Fruit fly (Drosophila melanogaster): Measurements from ENCODE around the gene He.
A peak's percentile ranks its signal among the peaks of the same experiment; 100 is the strongest.

He gene

DNA sequence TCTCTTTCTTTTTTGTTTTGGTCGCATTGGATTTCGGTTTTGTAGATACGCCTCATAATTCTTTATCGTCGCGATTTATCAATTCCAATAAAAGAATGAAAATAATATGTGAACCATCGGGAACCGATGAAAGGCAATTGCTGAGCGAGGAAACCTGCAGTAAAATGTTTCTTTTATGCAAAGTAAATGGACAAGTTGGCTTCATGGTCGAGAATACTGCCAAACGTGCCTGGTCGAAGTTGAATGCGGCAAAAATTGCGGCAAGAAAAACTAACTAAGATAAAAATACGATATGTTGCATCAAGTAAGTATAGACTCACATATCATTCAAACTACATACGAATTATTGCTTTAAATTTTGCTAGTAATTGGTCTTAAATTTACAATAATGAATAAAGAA is 35.1 kb upstream of the He start, which contains the start of gene CG42692:
CG42692 (plus strand) TSS at position 301 of the 400 bp plus-strand sequence.
- TF ChIP-seq kay (GFP tag; ENCODE audit: borderline replicate concordance), result peak; percentile 40
- no peak for TF ChIP-seq CG11617 (GFP tag; optimal IDR thresholded peaks at IDR 0.05)

DNA sequence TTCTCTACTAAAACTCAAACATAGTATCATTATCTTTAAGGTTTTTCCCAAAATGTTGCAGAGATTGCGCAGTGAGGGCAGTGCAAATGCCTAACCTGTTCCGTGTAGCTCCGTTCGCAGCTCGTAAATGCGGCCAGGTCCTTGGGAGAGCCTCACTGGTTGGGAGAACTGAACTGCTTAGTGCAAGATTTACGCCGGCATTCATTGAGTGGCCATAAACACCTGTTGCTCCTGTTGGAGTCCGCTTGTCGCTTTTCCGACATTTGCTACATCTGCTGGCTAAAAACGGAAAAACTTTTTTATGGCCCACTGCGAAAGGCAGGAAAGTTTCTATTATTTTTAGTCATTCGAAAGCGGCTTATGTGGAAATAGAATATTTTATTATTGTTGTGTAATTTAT is 29.1 kb upstream of the He start:
- TF ChIP-seq CG11617 (GFP tag; optimal IDR thresholded peaks at IDR 0.05), result no peak
- no peak for TF ChIP-seq CG1620 (GFP tag; optimal IDR thresholded peaks at IDR 0.05)
- no peak for TF ChIP-seq pad (GFP tag; optimal IDR thresholded peaks at IDR 0.05)
- no peak for TF ChIP-seq CG7101 (tag; optimal IDR thresholded peaks at IDR 0.05)
- TF ChIP-seq toe (GFP tag; optimal IDR thresholded peaks at IDR 0.05), result no peak
- TF ChIP-seq Crg-1 (GFP tag; optimal IDR thresholded peaks at IDR 0.05), result no peak
- TF ChIP-seq ovo (GFP tag; optimal IDR thresholded peaks at IDR 0.05), result no peak
- TF ChIP-seq kay (GFP tag; ENCODE audit: borderline replicate concordance), result no peak
- no peak for TF ChIP-seq CG12768 (GFP tag; optimal IDR thresholded peaks at IDR 0.05)

DNA sequence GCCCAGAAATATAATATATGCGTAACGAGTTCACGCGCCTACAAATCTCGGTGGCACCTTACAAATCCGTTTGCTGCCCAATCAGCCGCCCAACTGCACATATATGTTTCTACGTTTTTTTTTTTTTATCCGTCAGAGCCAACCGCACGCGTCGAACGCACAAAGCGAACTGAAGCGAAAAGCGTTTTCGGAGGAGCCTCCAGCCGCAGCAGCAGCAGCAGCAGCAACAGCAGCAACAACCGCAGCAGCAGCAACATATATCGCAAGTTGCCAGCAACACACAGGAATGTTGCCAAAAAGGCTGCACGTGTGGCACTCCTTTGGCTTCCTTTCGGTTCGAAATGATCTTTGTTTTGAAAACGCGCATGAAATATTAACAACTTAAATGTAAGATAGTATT is 28.3 kb upstream of the He start, which contains the start of gene rk:
rk (minus strand) TSS at position 171 of the 400 bp plus-strand sequence.
- no peak for TF ChIP-seq kay (GFP tag; ENCODE audit: borderline replicate concordance)

DNA sequence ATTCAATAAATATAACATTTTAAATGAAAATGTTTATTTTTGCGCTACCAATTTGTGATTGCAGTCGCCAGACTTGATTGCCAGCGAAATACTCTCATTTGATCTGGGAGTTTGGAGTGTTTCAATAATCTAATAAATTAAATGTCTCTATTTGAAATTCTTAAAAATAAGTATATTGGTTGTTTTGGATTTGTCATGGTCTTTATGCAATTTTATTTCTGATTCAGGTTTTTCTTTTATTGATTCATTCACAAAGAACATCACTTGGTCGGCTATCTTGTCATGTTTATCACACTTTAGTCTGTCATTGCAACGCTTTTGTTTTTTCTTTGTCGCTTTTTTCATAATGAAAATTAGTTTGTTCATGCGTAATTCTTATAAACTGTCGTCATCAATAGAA is 26.2 kb upstream of the He start:
- TF ChIP-seq toe (GFP tag; optimal IDR thresholded peaks at IDR 0.05) (no peak), Mnt (GFP tag; optimal IDR thresholded peaks at IDR 0.05) (no peak), CG33017 (tag; optimal IDR thresholded peaks at IDR 0.05) (no peak), CG7045 (GFP tag; optimal IDR thresholded peaks at IDR 0.05) (no peak), kay (GFP tag; ENCODE audit: borderline replicate concordance) (no peak), tj (GFP tag; optimal IDR thresholded peaks at IDR 0.05) (no peak), cnc (optimal IDR thresholded peaks at IDR 0.05) (no peak), bab1 (GFP tag; optimal IDR thresholded peaks at IDR 0.05) (no peak), CG7101 (tag; optimal IDR thresholded peaks at IDR 0.05) (no peak), cic (GFP tag; optimal IDR thresholded peaks at IDR 0.05) (no peak), Hr96 (GFP tag; optimal IDR thresholded peaks at IDR 0.05) (no peak)

DNA sequence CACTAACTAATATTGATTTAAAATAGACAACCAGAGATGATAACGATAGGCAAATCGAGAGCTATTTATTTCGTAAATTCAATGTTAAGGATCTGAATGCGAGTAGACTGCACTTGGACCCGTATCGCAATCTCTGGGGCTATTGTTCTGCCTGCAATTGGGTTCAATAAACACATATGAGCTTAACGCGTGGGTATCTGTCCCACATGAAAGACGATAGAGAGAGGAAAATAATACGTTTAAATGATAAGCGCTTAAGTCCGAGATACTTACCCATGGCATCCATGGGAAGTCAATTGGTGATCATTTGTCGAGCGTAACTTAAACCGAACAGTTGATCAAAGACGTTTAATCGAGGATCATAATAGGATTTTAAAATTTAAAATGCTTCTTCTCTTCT is 7.1 kb upstream of the He start, which contains the start of gene NimC2:
NimC2 (plus strand) TSS at position 301 of the 400 bp plus-strand sequence.
- TF ChIP-seq toe (GFP tag; optimal IDR thresholded peaks at IDR 0.05) (no peak), CG5204 (GFP tag; optimal IDR thresholded peaks at IDR 0.05) (no peak), Crg-1 (GFP tag; optimal IDR thresholded peaks at IDR 0.05) (no peak), ovo (GFP tag; optimal IDR thresholded peaks at IDR 0.05) (no peak), CG14711 (tag; optimal IDR thresholded peaks at IDR 0.05) (no peak), CG1620 (GFP tag; optimal IDR thresholded peaks at IDR 0.05) (no peak), Clk (GFP tag; optimal IDR thresholded peaks at IDR 0.05) (no peak), pad (GFP tag; optimal IDR thresholded peaks at IDR 0.05) (no peak), tj (GFP tag; optimal IDR thresholded peaks at IDR 0.05) (no peak), kay (GFP tag; ENCODE audit: borderline replicate concordance) (no peak), Hr96 (GFP tag; optimal IDR thresholded peaks at IDR 0.05) (no peak), cic (GFP tag; optimal IDR thresholded peaks at IDR 0.05) (no peak)

DNA sequence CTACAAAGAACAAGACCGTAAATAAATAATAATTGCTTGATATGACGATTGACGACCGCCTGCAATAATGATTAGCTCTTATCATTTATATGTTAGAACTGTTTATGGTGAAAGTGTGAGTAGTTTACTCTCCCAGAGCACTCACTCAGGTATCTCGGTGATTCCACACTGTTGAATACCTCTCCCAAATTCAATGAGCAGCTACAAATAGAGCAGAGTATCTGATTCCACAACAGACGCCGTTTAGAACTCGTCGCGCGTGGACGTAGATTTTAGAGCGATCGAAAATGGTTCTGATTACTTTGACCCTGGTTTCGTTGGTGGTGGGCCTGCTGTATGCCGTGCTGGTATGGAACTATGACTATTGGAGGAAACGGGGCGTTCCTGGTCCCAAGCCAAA is 4.3 kb upstream of the He start, which contains the start of gene Cyp28a5:
Cyp28a5 (plus strand) TSS at position 230 of the 400 bp plus-strand sequence.
- TF ChIP-seq Mnt (GFP tag; optimal IDR thresholded peaks at IDR 0.05), result peak; percentile 18
- TF ChIP-seq Hr96 (GFP tag; optimal IDR thresholded peaks at IDR 0.05), result peak; percentile 9
- TF ChIP-seq Crg-1 (GFP tag; optimal IDR thresholded peaks at IDR 0.05), result no peak
- peak; percentile 59 for TF ChIP-seq kay (GFP tag; ENCODE audit: borderline replicate concordance)
- TF ChIP-seq cic (GFP tag; optimal IDR thresholded peaks at IDR 0.05), result peak; percentile 33

DNA sequence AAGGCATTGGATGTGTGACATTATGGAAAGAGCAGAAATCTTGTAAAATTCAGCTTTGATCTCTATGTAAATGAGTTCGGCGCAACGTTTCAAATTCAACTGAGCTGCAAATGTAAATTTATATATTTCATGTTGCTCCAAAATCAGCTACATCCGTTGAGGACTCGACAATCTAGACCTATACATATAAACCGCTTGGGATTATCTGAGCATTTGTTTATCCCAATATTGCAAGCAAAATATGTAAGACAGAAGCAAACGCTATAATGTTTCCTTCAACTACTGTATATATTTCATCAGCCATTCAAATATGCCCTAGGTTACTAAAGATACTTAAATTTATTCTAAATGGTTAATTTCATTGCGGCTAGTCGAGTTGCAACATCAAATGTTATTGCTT is 3.9 kb upstream of the He start, which contains the start of gene NimC1:
NimC1 (minus strand) TSS at position 101 of the 400 bp plus-strand sequence.
- no peak for TF ChIP-seq Crg-1 (GFP tag; optimal IDR thresholded peaks at IDR 0.05)

DNA sequence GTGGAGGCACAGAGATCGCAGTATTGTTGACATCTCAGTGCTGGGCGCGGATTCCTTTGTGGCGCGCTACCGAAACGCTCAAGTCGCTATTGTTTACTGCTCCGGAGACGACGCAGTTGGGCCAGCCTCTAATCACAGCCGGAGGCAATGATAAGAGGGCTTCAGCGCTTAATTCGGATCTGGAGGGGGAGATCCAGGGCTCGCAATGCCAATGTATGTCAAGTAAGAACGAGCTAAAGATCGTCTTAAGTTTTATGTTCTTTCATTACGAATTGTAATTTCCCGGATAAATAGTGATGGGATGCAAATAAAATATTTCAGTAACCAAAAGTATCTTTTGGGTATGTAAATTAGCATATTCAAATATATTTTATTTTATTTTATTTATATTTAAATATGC is 2.9 kb downstream of the He start, which contains the start of the genes NimB4 and NimB5:
NimB4 (minus strand) TSS at position 101 of the 400 bp plus-strand sequence.
NimB5 (plus strand) TSS at position 302 of the 400 bp plus-strand sequence.
- TF ChIP-seq ovo (GFP tag; optimal IDR thresholded peaks at IDR 0.05), result no peak
- TF ChIP-seq CG12768 (GFP tag; optimal IDR thresholded peaks at IDR 0.05), result no peak
- TF ChIP-seq cic (GFP tag; optimal IDR thresholded peaks at IDR 0.05), result no peak
- TF ChIP-seq Crg-1 (GFP tag; optimal IDR thresholded peaks at IDR 0.05), result no peak
- no peak for TF ChIP-seq CG7045 (GFP tag; optimal IDR thresholded peaks at IDR 0.05)
- no peak for TF ChIP-seq Hr96 (GFP tag; optimal IDR thresholded peaks at IDR 0.05)
- no peak for TF ChIP-seq tj (GFP tag; optimal IDR thresholded peaks at IDR 0.05)
- no peak for TF ChIP-seq Mnt (GFP tag; optimal IDR thresholded peaks at IDR 0.05)
- TF ChIP-seq CG7101 (tag; optimal IDR thresholded peaks at IDR 0.05), result no peak
- TF ChIP-seq CG11617 (GFP tag; optimal IDR thresholded peaks at IDR 0.05), result no peak
- TF ChIP-seq CG1620 (GFP tag; optimal IDR thresholded peaks at IDR 0.05), result no peak
- no peak for TF ChIP-seq toe (GFP tag; optimal IDR thresholded peaks at IDR 0.05)
- TF ChIP-seq bab1 (GFP tag; optimal IDR thresholded peaks at IDR 0.05), result no peak
